Worm (Caenorhabditis elegans): ENCODE measurements around the gene rap-2.

rap-2 gene

DNA sequence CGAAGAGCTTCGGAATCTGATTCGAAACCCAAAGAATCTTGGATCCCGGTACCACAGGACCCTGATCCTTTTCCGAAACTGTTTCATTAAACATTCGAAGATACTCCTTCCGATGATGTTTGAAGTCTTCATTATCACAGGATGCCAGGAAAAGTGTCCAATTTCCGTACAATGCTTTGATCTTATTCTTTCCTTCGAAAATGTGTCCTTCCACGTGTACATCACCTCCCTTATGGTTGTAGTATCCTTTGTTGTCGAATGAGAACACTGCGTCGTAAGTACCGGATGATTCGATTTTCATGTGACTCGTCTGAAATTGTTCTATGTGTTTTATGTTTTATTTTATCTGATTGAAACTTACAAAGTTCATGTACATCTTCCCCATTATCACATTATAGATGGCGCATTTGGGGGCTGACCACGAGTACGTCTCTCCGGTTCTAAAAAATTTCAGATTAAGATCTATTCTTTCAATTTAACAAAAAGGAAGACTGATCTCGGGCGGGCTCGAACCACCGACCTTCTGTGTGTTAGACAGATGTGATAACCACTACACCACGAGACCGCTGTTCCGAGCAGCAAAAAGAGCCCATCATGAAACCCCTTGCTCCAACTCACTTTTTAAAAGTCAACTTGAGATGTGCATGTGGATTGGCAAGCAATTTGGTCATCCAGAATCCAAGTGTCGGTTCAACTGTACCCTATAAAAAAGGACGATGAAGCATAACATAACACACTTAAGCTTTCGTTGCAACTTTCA lies 51.2 kb downstream of the rap-2 start:
- TF ChIP-seq elt-4 (tag; optimal IDR thresholded peaks at IDR 0.05) = no peak
- no peak for TF ChIP-seq pqm-1 (tag; optimal IDR thresholded peaks at IDR 0.05)
- no peak for TF ChIP-seq ceh-19 (GFP tag; optimal IDR thresholded peaks at IDR 0.05)
- no peak for TF ChIP-seq ahr-1 (tag; optimal IDR thresholded peaks at IDR 0.05)
- TF ChIP-seq ceh-2 (tag; optimal IDR thresholded peaks at IDR 0.05) = no peak
- no peak for TF ChIP-seq hlh-15 (tag; optimal IDR thresholded peaks at IDR 0.05)
- TF ChIP-seq lin-11 (tag; optimal IDR thresholded peaks at IDR 0.05) = no peak
- TF ChIP-seq ceh-34 (tag; optimal IDR thresholded peaks at IDR 0.05) = no peak
- no peak for TF ChIP-seq ttx-3 (tag; optimal IDR thresholded peaks at IDR 0.05)
- TF ChIP-seq pros-1 (tag; optimal IDR thresholded peaks at IDR 0.05) = no peak
- no peak for TF ChIP-seq hlh-30 (tag; optimal IDR thresholded peaks at IDR 0.05; ENCODE audit: insufficient read depth)
- no peak for TF ChIP-seq K02D7.2 (tag; optimal IDR thresholded peaks at IDR 0.05)
- no peak for TF ChIP-seq ceh-18 (tag; optimal IDR thresholded peaks at IDR 0.05)

ce11 chrV:15011560-15011959 lies 52.3 kb downstream of the rap-2 start, which contains the start of gene nmr-2:
Gene nmr-2, minus strand, starts transcription at chrV:15011660.
- no peak for TF ChIP-seq F13H6.1 (tag; optimal IDR thresholded peaks at IDR 0.05)
- TF ChIP-seq tbx-2 (tag; optimal IDR thresholded peaks at IDR 0.05) = no peak
- no peak for TF ChIP-seq ceh-18 (tag; optimal IDR thresholded peaks at IDR 0.05)
- TF ChIP-seq elt-4 (tag; optimal IDR thresholded peaks at IDR 0.05) = no peak
- no peak for TF ChIP-seq fkh-6 (tag; optimal IDR thresholded peaks at IDR 0.05)
- TF ChIP-seq zip-5 (tag; optimal IDR thresholded peaks at IDR 0.05) = no peak
- no peak for TF ChIP-seq hlh-30 (tag; optimal IDR thresholded peaks at IDR 0.05; ENCODE audit: insufficient read depth)
- no peak for TF ChIP-seq ceh-30 (tag; optimal IDR thresholded peaks at IDR 0.05)
- TF ChIP-seq pqm-1 (tag; optimal IDR thresholded peaks at IDR 0.05) = no peak
- TF ChIP-seq ceh-31 (tag; optimal IDR thresholded peaks at IDR 0.05) = no peak
- no peak for TF ChIP-seq K02D7.2 (tag; optimal IDR thresholded peaks at IDR 0.05)
- TF ChIP-seq ztf-16 (tag; optimal IDR thresholded peaks at IDR 0.05) = no peak
- no peak for TF ChIP-seq eyg-1 (tag; optimal IDR thresholded peaks at IDR 0.05)
- TF ChIP-seq lim-6 (tag; optimal IDR thresholded peaks at IDR 0.05) = no peak
- no peak for TF ChIP-seq ceh-22 (tag; optimal IDR thresholded peaks at IDR 0.05)
- no peak for TF ChIP-seq nhr-11 (tag; optimal IDR thresholded peaks at IDR 0.05)
- TF ChIP-seq dmd-4 (tag; optimal IDR thresholded peaks at IDR 0.05; ENCODE audit: borderline replicate concordance) = no peak
